Worm (Caenorhabditis elegans) whole organism, dauer: ENCODE results near the gene C01G10.10.
"Not testable (repeated sequence)": the region's sequence is repeated elsewhere in the genome, so short reads cannot be mapped to it uniquely, and the experiment has no call there.

Source experiments
- unc-62 ChIP-seq: sonication (generic microtip); optimal IDR thresholded peaks from 2 replicates; lab custom pipeline; 2017; ENCODE audit warnings: missing biosample characterization, missing genetic modification reagents, missing genetic modification characterization

The C01G10.10 gene

ce11 chrV:15058965-15059364 lies 23.3 kb downstream of the C01G10.10 start:
- no peak for TF ChIP-seq unc-62 (GFP tag; lab: Kevin White, UChicago)

DNA sequence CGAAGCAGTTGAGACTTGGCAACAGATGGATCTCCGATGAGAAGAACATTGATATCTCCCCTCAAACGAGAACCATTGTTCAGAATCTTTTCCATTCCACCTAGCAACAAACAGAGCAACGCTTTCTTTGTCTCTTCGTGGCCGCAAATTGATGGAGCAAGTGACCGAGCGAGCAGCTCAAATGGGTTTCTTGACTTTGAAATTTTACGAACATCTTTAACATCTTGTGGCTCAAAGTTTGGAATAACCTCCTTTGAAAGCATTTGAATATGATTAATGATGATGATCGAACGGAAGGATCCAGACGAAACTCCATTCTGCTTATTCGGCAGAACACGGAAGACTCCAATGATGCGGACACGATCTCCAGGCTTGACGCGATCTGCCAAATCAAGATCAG lies 23.8 kb downstream of the C01G10.10 start:
- TF ChIP-seq unc-62 (GFP tag; lab: Kevin White, UChicago) = no peak

ce11 chrV:15057724-15058123 lies 24.5 kb downstream of the C01G10.10 start:
- TF ChIP-seq unc-62 (GFP tag; lab: Kevin White, UChicago) = no peak

DNA sequence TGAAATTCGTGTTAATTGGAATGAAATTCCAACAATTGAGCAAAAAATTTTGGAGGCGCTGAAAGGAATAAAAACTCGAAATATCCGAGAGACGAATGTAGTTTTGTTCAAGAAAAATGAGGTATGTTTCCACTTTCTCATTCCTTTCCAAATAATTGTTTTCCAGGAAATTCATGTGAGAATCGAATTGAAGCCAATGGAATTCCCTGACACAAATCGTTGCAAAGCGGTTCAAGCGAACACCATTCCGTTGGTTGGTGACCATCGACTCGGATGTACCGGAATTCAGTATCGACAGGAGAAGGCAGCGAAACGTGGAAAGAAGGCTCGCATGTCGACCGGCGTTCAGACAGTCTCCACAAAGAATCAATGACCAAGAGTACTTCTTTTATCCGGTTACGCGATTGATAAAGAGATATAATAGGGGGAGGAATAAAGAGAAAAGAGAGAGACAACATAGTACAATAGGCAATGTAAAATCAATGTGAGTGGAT lies 25.8 kb downstream of the C01G10.10 start:
- TF ChIP-seq unc-62 (GFP tag; lab: Kevin White, UChicago) = no peak

DNA sequence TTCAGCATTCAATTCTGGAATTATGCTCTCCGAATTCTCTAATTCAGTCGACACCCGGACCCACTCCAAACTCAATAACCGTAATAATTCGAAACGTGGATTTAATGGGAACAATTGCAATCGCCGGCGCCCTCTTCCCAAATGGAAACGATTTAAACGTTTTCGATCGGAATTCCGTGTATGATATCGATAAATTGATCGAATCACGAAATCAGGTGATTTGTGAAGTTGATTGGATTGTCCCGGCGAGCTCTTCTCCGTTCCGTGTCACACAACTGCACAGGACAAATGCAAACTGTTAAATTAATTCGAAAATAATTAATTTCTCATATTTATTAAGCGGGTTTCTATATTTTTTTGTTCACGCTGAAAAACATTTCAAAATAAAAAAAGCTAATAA lies 26.4 kb downstream of the C01G10.10 start, which contains the start of gene C25D7.16:
Gene C25D7.16 (plus strand): TSS at position 301 of the 400 bp plus-strand sequence.
- no peak for TF ChIP-seq unc-62 (GFP tag; lab: Kevin White, UChicago)

- no peak for TF ChIP-seq unc-62 (GFP tag; lab: Kevin White, UChicago)
These were observed 27.5 kb downstream of the C01G10.10 start for ce11 chrV:15054733-15055132.

ce11 chrV:15052368-15052767 lies 29.9 kb downstream of the C01G10.10 start, which contains the start of the genes fbxa-82 and C25D7.5:
Gene fbxa-82, minus strand, starts transcription at chrV:15052530.
Gene C25D7.5, plus strand, starts transcription at chrV:15052650.
- TF ChIP-seq unc-62 (GFP tag; lab: Kevin White, UChicago) = no peak

DNA sequence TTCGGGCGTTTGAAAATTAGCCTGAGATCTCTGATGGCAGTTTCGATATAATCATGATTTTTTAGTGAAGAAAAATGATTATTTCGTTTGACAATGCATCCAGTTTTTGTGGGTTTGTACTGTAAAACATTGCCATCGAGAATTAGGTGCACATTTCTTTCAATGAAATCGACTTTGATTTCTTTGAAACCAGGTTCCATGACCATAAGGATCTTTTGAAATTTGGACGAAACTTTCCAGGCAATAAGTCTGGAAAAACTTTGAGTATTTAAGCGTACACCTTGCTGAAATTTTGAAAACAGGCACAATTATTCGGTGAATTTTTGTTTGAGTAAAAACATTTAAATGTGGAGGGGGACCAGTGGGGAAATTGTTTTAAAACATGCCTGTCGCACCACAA lies 30.5 kb downstream of the C01G10.10 start:
- TF ChIP-seq unc-62 (GFP tag; lab: Kevin White, UChicago) = no peak

- TF ChIP-seq unc-62 (GFP tag; lab: Kevin White, UChicago) = no peak
These were observed 34.1 kb downstream of the C01G10.10 start, which contains the start of gene sdc-3 for ce11 chrV:15048107-15048506. Gene sdc-3, minus strand, starts transcription at chrV:15048207.

DNA sequence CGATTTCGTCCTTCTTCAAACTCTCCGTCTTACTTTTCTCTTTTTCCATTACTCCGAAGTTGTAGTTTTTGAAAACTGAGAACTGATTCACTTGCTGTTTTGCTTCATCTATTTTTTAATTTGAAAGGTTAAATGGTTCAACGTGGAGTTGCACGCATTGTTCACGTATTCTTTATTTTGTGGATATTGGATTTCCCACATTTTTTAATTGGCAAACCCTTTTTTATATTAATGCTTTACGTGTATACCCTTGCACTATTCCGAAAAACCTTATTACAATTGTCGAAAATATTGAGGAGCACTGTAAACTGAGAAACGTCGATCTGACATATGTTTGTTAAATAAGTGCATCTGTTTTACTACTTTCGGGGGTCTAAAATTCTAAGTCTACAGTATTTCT lies 45.5 kb downstream of the C01G10.10 start, which contains the start of gene melo-3:
Gene melo-3 (minus strand): TSS at position 101 of the 400 bp plus-strand sequence.
- not testable (repeated sequence) for TF ChIP-seq unc-62 (GFP tag; lab: Kevin White, UChicago)

DNA sequence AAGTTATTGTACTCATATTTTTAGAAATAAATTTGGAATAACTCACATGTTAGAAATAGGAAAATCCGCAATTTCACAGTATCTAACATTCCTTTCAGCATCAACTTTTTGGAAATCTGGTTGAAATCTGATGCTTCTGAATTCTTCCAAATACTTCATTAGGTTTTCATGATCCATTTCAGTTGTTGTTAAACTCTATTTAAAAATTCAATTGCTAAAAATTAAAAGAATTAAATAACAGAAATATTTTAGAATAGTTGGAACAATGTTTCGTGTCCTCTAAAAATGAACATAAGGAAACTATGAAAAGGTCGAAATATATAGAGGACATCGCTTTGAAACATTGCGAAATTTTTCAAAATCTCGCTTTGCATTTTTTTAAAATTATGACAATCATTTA lies 50.9 kb downstream of the C01G10.10 start, which contains the start of gene cng-1:
Gene cng-1 (minus strand): TSS at position 101 of the 400 bp plus-strand sequence.
- not testable (repeated sequence) for TF ChIP-seq unc-62 (GFP tag; lab: Kevin White, UChicago)
